Worm (Caenorhabditis elegans) whole organism, midembryonic: ENCODE results near the gene F28F9.3.
A peak's percentile ranks its signal among the peaks of the same experiment; 100 is the strongest.

ENCODE experiments used
- T22C8.4 ChIP-seq: fragments of 200-800 bp; sonication (Bioruptor generic); IDR thresholded peaks from 2 replicates; pipeline ENCODE4 v1.3.6; 2022; ENCODE audit warnings: missing genetic modification characterization, missing compliant biosample characterization
- cog-1 ChIP-seq: sonication (generic microtip); optimal IDR thresholded peaks from 2 replicates; lab custom pipeline; 2016; ENCODE audit warnings: missing genetic modification characterization, missing compliant biosample characterization
- flt-1 ChIP-seq: fragments of 200-800 bp; sonication (Bioruptor generic); IDR thresholded peaks from 2 replicates; pipeline ENCODE4 v1.3.6; 2022; ENCODE audit warnings: missing genetic modification characterization, missing compliant biosample characterization
- klf-2 ChIP-seq: fragments of 200-800 bp; sonication (Bioruptor generic); conservative IDR thresholded peaks from 2 replicates; pipeline ENCODE4 v1.3.6; 2022; ENCODE audit warnings: missing genetic modification reagents, missing genetic modification characterization, missing compliant biosample characterization
- med-1 ChIP-seq: sonication (generic microtip); optimal IDR thresholded peaks from 2 replicates; lab custom pipeline; 2017; ENCODE audit warnings: missing genetic modification characterization, mild to moderate bottlenecking, missing compliant biosample characterization, antibody characterized with exemption, missing genetic modification reagents; ENCODE audit not compliant: insufficient read depth
- ref-1 ChIP-seq: fragments of 200-800 bp; sonication (Bioruptor generic); conservative IDR thresholded peaks from 2 replicates; pipeline ENCODE4 v1.3.6; 2022; ENCODE audit warnings: missing genetic modification reagents, missing genetic modification characterization, missing compliant biosample characterization
- tab-1 ChIP-seq: fragments of 200-800 bp; sonication (Bioruptor generic); IDR thresholded peaks from 2 replicates; pipeline ENCODE4 v1.3.6; 2022; ENCODE audit warnings: missing genetic modification characterization, missing compliant biosample characterization
- ztf-23 ChIP-seq: fragments of 200-800 bp; sonication (Bioruptor generic); IDR thresholded peaks from 2 replicates; pipeline ENCODE4 v1.3.6; 2022; ENCODE audit warnings: missing genetic modification reagents, missing genetic modification characterization, missing compliant biosample characterization
- ztf-29 ChIP-seq: fragments of 200-800 bp; sonication (Bioruptor generic); IDR thresholded peaks from 2 replicates; pipeline ENCODE4 v1.3.6; 2022; ENCODE audit warnings: missing genetic modification reagents, missing genetic modification characterization, missing compliant biosample characterization

The F28F9.3 gene

ce11 chrIV:3832040-3832439 is 5.3 kb downstream of the F28F9.3 start:
- no peak for TF ChIP-seq T22C8.4 (GFP tag; lab: Robert Waterston, UW)
- no peak for TF ChIP-seq flt-1 (GFP tag; lab: Robert Waterston, UW)
- no peak for TF ChIP-seq ztf-23 (GFP tag; lab: Robert Waterston, UW)
- TF ChIP-seq med-1 (GFP tag; lab: Kevin White, UChicago): no peak
- no peak for TF ChIP-seq cog-1
- TF ChIP-seq tab-1 (GFP tag; lab: Robert Waterston, UW): no peak
- no peak for TF ChIP-seq ref-1 (GFP tag; lab: Robert Waterston, UW)
- no peak for TF ChIP-seq ztf-29 (GFP tag; lab: Robert Waterston, UW)
- no peak for TF ChIP-seq klf-2 (GFP tag; lab: Robert Waterston, UW)

- TF ChIP-seq klf-2 (GFP tag; lab: Robert Waterston, UW) (no peak), ztf-23 (GFP tag; lab: Robert Waterston, UW) (no peak), T22C8.4 (GFP tag; lab: Robert Waterston, UW) (no peak), ref-1 (GFP tag; lab: Robert Waterston, UW) (no peak), ztf-29 (GFP tag; lab: Robert Waterston, UW) (no peak), tab-1 (GFP tag; lab: Robert Waterston, UW) (no peak), flt-1 (GFP tag; lab: Robert Waterston, UW) (no peak), cog-1 (no peak), med-1 (GFP tag; lab: Kevin White, UChicago) (no peak)
These were observed 7.1 kb downstream of the F28F9.3 start for ce11 chrIV:3833778-3834177.

ce11 chrIV:3835065-3835464 is 8.4 kb downstream of the F28F9.3 start, which contains the start of gene cal-3:
Gene cal-3 (minus strand): TSS chrIV:3835165.
- no peak for TF ChIP-seq tab-1 (GFP tag; lab: Robert Waterston, UW)

ce11 chrIV:3838687-3839086 is 12.0 kb downstream of the F28F9.3 start:
- TF ChIP-seq T22C8.4 (GFP tag; lab: Robert Waterston, UW) (no peak), med-1 (GFP tag; lab: Kevin White, UChicago) (no peak), klf-2 (GFP tag; lab: Robert Waterston, UW) (no peak), ztf-29 (GFP tag; lab: Robert Waterston, UW) (no peak), cog-1 (no peak), flt-1 (GFP tag; lab: Robert Waterston, UW) (no peak), tab-1 (GFP tag; lab: Robert Waterston, UW) (no peak), ztf-23 (GFP tag; lab: Robert Waterston, UW) (no peak), ref-1 (GFP tag; lab: Robert Waterston, UW) (no peak)

- TF ChIP-seq T22C8.4 (GFP tag; lab: Robert Waterston, UW) (no peak), tab-1 (GFP tag; lab: Robert Waterston, UW) (no peak), flt-1 (GFP tag; lab: Robert Waterston, UW) (no peak), ztf-23 (GFP tag; lab: Robert Waterston, UW) (no peak), med-1 (GFP tag; lab: Kevin White, UChicago) (no peak), cog-1 (no peak)
These were observed 12.7 kb downstream of the F28F9.3 start, which contains the start of gene F28F9.2 for ce11 chrIV:3839420-3839819. Gene F28F9.2 (plus strand): TSS chrIV:3839720.

- TF ChIP-seq flt-1 (GFP tag; lab: Robert Waterston, UW): no peak
- no peak for TF ChIP-seq klf-2 (GFP tag; lab: Robert Waterston, UW)
- TF ChIP-seq ztf-29 (GFP tag; lab: Robert Waterston, UW): no peak
- TF ChIP-seq ztf-23 (GFP tag; lab: Robert Waterston, UW): no peak
- no peak for TF ChIP-seq cog-1
- TF ChIP-seq T22C8.4 (GFP tag; lab: Robert Waterston, UW): no peak
- TF ChIP-seq tab-1 (GFP tag; lab: Robert Waterston, UW): no peak
- no peak for TF ChIP-seq ref-1 (GFP tag; lab: Robert Waterston, UW)
- no peak for TF ChIP-seq med-1 (GFP tag; lab: Kevin White, UChicago)
These were observed 13.8 kb downstream of the F28F9.3 start for ce11 chrIV:3840480-3840879.

- no peak for TF ChIP-seq klf-2 (GFP tag; lab: Robert Waterston, UW)
- TF ChIP-seq cog-1: no peak
- no peak for TF ChIP-seq med-1 (GFP tag; lab: Kevin White, UChicago)
- TF ChIP-seq flt-1 (GFP tag; lab: Robert Waterston, UW): no peak
- TF ChIP-seq T22C8.4 (GFP tag; lab: Robert Waterston, UW): no peak
- no peak for TF ChIP-seq ref-1 (GFP tag; lab: Robert Waterston, UW)
- no peak for TF ChIP-seq ztf-29 (GFP tag; lab: Robert Waterston, UW)
- no peak for TF ChIP-seq tab-1 (GFP tag; lab: Robert Waterston, UW)
- TF ChIP-seq ztf-23 (GFP tag; lab: Robert Waterston, UW): no peak
These were observed 14.9 kb downstream of the F28F9.3 start for ce11 chrIV:3841607-3842006.

ce11 chrIV:3843019-3843527 is 16.4 kb downstream of the F28F9.3 start:
- TF ChIP-seq med-1 (GFP tag; lab: Kevin White, UChicago): no peak
- TF ChIP-seq flt-1 (GFP tag; lab: Robert Waterston, UW): no peak

- TF ChIP-seq cog-1 (no peak), T22C8.4 (GFP tag; lab: Robert Waterston, UW) (peak; percentile 23; the same call in 1 of the 2 replicates)
These were observed 17.3 kb downstream of the F28F9.3 start for ce11 chrIV:3844004-3844403.

ce11 chrIV:3844584-3844983 is 17.9 kb downstream of the F28F9.3 start:
- TF ChIP-seq klf-2 (GFP tag; lab: Robert Waterston, UW) (no peak), ref-1 (GFP tag; lab: Robert Waterston, UW) (no peak), ztf-23 (GFP tag; lab: Robert Waterston, UW) (no peak), flt-1 (GFP tag; lab: Robert Waterston, UW) (no peak), med-1 (GFP tag; lab: Kevin White, UChicago) (no peak), ztf-29 (GFP tag; lab: Robert Waterston, UW) (no peak), tab-1 (GFP tag; lab: Robert Waterston, UW) (no peak), T22C8.4 (GFP tag; lab: Robert Waterston, UW) (no peak), cog-1 (no peak)
